Worm (Caenorhabditis elegans) whole organism, young adult: ENCODE data around the gene pas-6.

ENCODE experiments used
- B0035.1 ChIP-seq: sonication (generic microtip); optimal IDR thresholded peaks from 2 replicates; lab custom pipeline; 2016; ENCODE audit warnings: missing genetic modification characterization, mild to moderate bottlenecking, missing compliant biosample characterization, missing genotype, missing genetic modification reagents
- C06A6.2 ChIP-seq: fragments of 200-800 bp; sonication (Bioruptor generic); conservative IDR thresholded peaks from 2 replicates; pipeline ENCODE4 v1.3.6; 2022; ENCODE audit warnings: missing genetic modification characterization, missing compliant biosample characterization
- C17E4.6 ChIP-seq: fragments of 200-800 bp; sonication (Bioruptor generic); IDR thresholded peaks from 2 replicates; pipeline ENCODE4 v1.3.6; 2022; ENCODE audit warnings: missing genetic modification reagents, missing genetic modification characterization, missing compliant biosample characterization
- F10E7.11 ChIP-seq: sonication (generic microtip); optimal IDR thresholded peaks from 2 replicates; lab custom pipeline; 2017; ENCODE audit warnings: mild to moderate bottlenecking, missing genetic modification characterization, moderate library complexity, missing compliant biosample characterization
- F37B4.10 ChIP-seq: fragments of 200-800 bp; sonication (Bioruptor generic); IDR thresholded peaks from 2 replicates; pipeline ENCODE4 v1.3.6; 2022; ENCODE audit warnings: missing genetic modification characterization, missing compliant biosample characterization
- F52B5.7 ChIP-seq: sonication (generic microtip); optimal IDR thresholded peaks from 2 replicates; lab custom pipeline; 2016; ENCODE audit warnings: mild to moderate bottlenecking, missing genetic modification characterization, missing compliant biosample characterization
- T07F8.4 ChIP-seq: sonication (generic microtip); optimal IDR thresholded peaks from 2 replicates; lab custom pipeline; 2016; ENCODE audit warnings: mild to moderate bottlenecking, missing genetic modification characterization, moderate library complexity, missing compliant biosample characterization
- T26A5.8 ChIP-seq: sonication (generic microtip); optimal IDR thresholded peaks from 2 replicates; lab custom pipeline; 2016; ENCODE audit warnings: missing genetic modification characterization, missing compliant biosample characterization
- Y53F4B.3 ChIP-seq: fragments of 200-800 bp; sonication (Bioruptor generic); IDR thresholded peaks from 2 replicates; pipeline ENCODE4 v1.3.6; 2022; ENCODE audit warnings: missing genetic modification reagents, missing genetic modification characterization, missing compliant biosample characterization
- Y53G8AR.9 ChIP-seq: fragments of 200-800 bp; sonication (Bioruptor generic); conservative IDR thresholded peaks from 2 replicates; pipeline ENCODE4 v1.3.6; 2022; ENCODE audit warnings: missing genetic modification reagents, missing genetic modification characterization, missing compliant biosample characterization
- ZK185.1 ChIP-seq: sonication (generic microtip); optimal IDR thresholded peaks from 2 replicates; lab custom pipeline; 2016; ENCODE audit warnings: mild to moderate bottlenecking, missing genetic modification characterization, missing compliant biosample characterization; ENCODE audit not compliant: poor library complexity, severe bottlenecking
- aptf-2 ChIP-seq: fragments of 200-800 bp; sonication (Bioruptor generic); conservative IDR thresholded peaks from 2 replicates; pipeline ENCODE4 v1.3.6; 2022; ENCODE audit warnings: missing genetic modification reagents, missing genetic modification characterization, missing compliant biosample characterization
- aptf-3 ChIP-seq: fragments of 200-800 bp; sonication (Bioruptor generic); IDR thresholded peaks from 2 replicates; pipeline ENCODE4 v1.3.6; 2022; ENCODE audit warnings: missing genetic modification characterization, missing compliant biosample characterization
- atf-7 ChIP-seq: sonication (generic microtip); optimal IDR thresholded peaks from 2 replicates; lab custom pipeline; 2017; ENCODE audit warnings: mild to moderate bottlenecking, missing genetic modification characterization, missing compliant biosample characterization
- bed-1 ChIP-seq: fragments of 200-800 bp; sonication (Bioruptor generic); IDR thresholded peaks from 2 replicates; pipeline ENCODE4 v1.3.6; 2022; ENCODE audit warnings: missing genetic modification reagents, missing genetic modification characterization, missing compliant biosample characterization
- cebp-2 ChIP-seq: fragments of 200-800 bp; sonication (Bioruptor generic); IDR thresholded peaks from 2 replicates; pipeline ENCODE4 v1.3.6; 2022; ENCODE audit warnings: missing genetic modification characterization, missing compliant biosample characterization
- ceh-100 ChIP-seq: fragments of 200-800 bp; sonication (Bioruptor generic); IDR thresholded peaks from 2 replicates; pipeline ENCODE4 v1.3.6; 2022; ENCODE audit warnings: missing genetic modification reagents, missing genetic modification characterization, missing compliant biosample characterization
- ceh-40 ChIP-seq: fragments of 200-800 bp; sonication (Bioruptor generic); IDR thresholded peaks from 2 replicates; pipeline ENCODE4 v1.3.6; 2022; ENCODE audit warnings: missing genetic modification characterization, missing compliant biosample characterization
- chd-7 ChIP-seq: sonication (generic microtip); optimal IDR thresholded peaks from 2 replicates; lab custom pipeline; 2016; ENCODE audit warnings: mild to moderate bottlenecking, missing genetic modification characterization, moderate library complexity, missing compliant biosample characterization
- dpff-1 ChIP-seq: sonication (generic microtip); optimal IDR thresholded peaks from 2 replicates; lab custom pipeline; 2017; ENCODE audit warnings: mild to moderate bottlenecking, missing genetic modification characterization, missing compliant biosample characterization
- egl-18 ChIP-seq: fragments of 200-800 bp; sonication (Bioruptor generic); IDR thresholded peaks from 2 replicates; pipeline ENCODE4 v1.3.6; 2022; ENCODE audit warnings: missing genetic modification reagents, missing genetic modification characterization, missing compliant biosample characterization
- egrh-3 ChIP-seq: fragments of 200-800 bp; sonication (Bioruptor generic); IDR thresholded peaks from 2 replicates; pipeline ENCODE4 v1.3.6; 2022; ENCODE audit warnings: missing genetic modification reagents, missing genetic modification characterization, missing compliant biosample characterization
- gei-17 ChIP-seq: fragments of 200-800 bp; sonication (Bioruptor generic); optimal IDR thresholded peaks from 2 replicates; lab custom pipeline; 2018; ENCODE audit warnings: mild to moderate bottlenecking, missing genetic modification characterization, missing compliant biosample characterization
- him-1 ChIP-seq: sonication (generic microtip); optimal IDR thresholded peaks from 2 replicates; lab custom pipeline; 2016; ENCODE audit warnings: missing genotype, missing genetic modification reagents, missing genetic modification characterization, missing compliant biosample characterization
- hmg-20 ChIP-seq: fragments of 200-800 bp; sonication (Bioruptor generic); IDR thresholded peaks from 2 replicates; pipeline ENCODE4 v1.3.6; 2022; ENCODE audit warnings: missing genetic modification reagents, missing genetic modification characterization, missing compliant biosample characterization
- hsf-1 ChIP-seq: fragments of 200-800 bp; sonication (Bioruptor generic); IDR thresholded peaks from 2 replicates; pipeline ENCODE4 v1.3.6; 2022; ENCODE audit warnings: missing genetic modification reagents, missing genetic modification characterization, missing compliant biosample characterization
- let-526 ChIP-seq: fragments of 200-800 bp; sonication (Bioruptor generic); IDR thresholded peaks from 2 replicates; pipeline ENCODE4 v1.3.6; 2022; ENCODE audit warnings: missing genetic modification reagents, missing genetic modification characterization, missing compliant biosample characterization
- let-607 ChIP-seq, 2 experiments: fragments of 200-800 bp in 1 of 2; sonication (Bioruptor generic) in 1 of 2; sonication (generic microtip) in 1 of 2; optimal IDR thresholded peaks; 2 replicates each; lab custom pipeline; 2016 to 2018; ENCODE audit warnings: mild to moderate bottlenecking in 2 of 2, missing compliant biosample characterization in 2 of 2, missing genetic modification characterization in 2 of 2, moderate library complexity in 2 of 2, missing genotype in 1 of 2
- lin-26 ChIP-seq: fragments of 200-800 bp; sonication (Bioruptor generic); IDR thresholded peaks from 2 replicates; pipeline ENCODE4 v1.3.6; 2022; ENCODE audit warnings: missing genetic modification reagents, missing genetic modification characterization, missing compliant biosample characterization
- lin-35 ChIP-seq, 3 experiments: fragments of 150-350 bp in 2 of 3; sonication (generic microtip) in 1 of 3; optimal IDR thresholded peaks; 2 replicates each; lab custom pipeline; 2014 to 2018; ENCODE audit warnings: missing biosample characterization in 3 of 3, missing genetic modification characterization in 3 of 3, missing genetic modification reagents in 3 of 3
- madf-6 ChIP-seq: fragments of 200-800 bp; sonication (Bioruptor generic); IDR thresholded peaks from 2 replicates; pipeline ENCODE4 v1.3.6; 2022; ENCODE audit warnings: missing genetic modification reagents, missing genetic modification characterization, missing compliant biosample characterization
- mxl-1 ChIP-seq: sonication (generic microtip); optimal IDR thresholded peaks from 2 replicates; lab custom pipeline; 2016; ENCODE audit warnings: missing genetic modification characterization, missing compliant biosample characterization
- nfya-2 ChIP-seq: fragments of 200-800 bp; sonication (Bioruptor generic); IDR thresholded peaks from 2 replicates; pipeline ENCODE4 v1.3.6; 2022; ENCODE audit warnings: missing genetic modification reagents, missing genetic modification characterization, missing compliant biosample characterization
- nhr-179 ChIP-seq: sonication (generic microtip); optimal IDR thresholded peaks from 2 replicates; lab custom pipeline; 2016; ENCODE audit warnings: mild to moderate bottlenecking, missing genetic modification characterization, missing compliant biosample characterization
- nhr-27 ChIP-seq: fragments of 200-800 bp; sonication (Bioruptor generic); optimal IDR thresholded peaks from 2 replicates; lab custom pipeline; 2018; ENCODE audit warnings: mild to moderate bottlenecking, missing genetic modification characterization, moderate library complexity, missing compliant biosample characterization
- rcor-1 ChIP-seq: fragments of 200-800 bp; sonication (Bioruptor generic); IDR thresholded peaks from 2 replicates; pipeline ENCODE4 v1.3.6; 2022; ENCODE audit warnings: missing genetic modification reagents, missing genetic modification characterization, missing compliant biosample characterization
- rec-8 ChIP-seq, 2 experiments: sonication (generic microtip); optimal IDR thresholded peaks; 2 replicates each; lab custom pipeline; 2016; ENCODE audit warnings: mild to moderate bottlenecking in 2 of 2, missing genetic modification characterization in 2 of 2, missing genetic modification reagents in 2 of 2, missing genotype in 2 of 2, missing biosample characterization in 1 of 2, missing compliant biosample characterization in 1 of 2, moderate library complexity in 1 of 2
- sea-2 ChIP-seq: fragments of 200-800 bp; sonication (Bioruptor generic); IDR thresholded peaks from 2 replicates; pipeline ENCODE4 v1.3.6; 2022; ENCODE audit warnings: missing genetic modification characterization, missing compliant biosample characterization
- snpc-3.4 ChIP-seq: sonication (generic microtip); optimal IDR thresholded peaks from 2 replicates; lab custom pipeline; 2017; ENCODE audit warnings: missing genetic modification characterization, mild to moderate bottlenecking, missing compliant biosample characterization, antibody characterized with exemption, moderate library complexity, missing genotype, missing genetic modification reagents
- somi-1 ChIP-seq: fragments of 200-800 bp; sonication (Bioruptor generic); optimal IDR thresholded peaks from 2 replicates; lab custom pipeline; 2018; ENCODE audit warnings: mild to moderate bottlenecking, missing genetic modification characterization, missing compliant biosample characterization
- zim-3 ChIP-seq: sonication (generic microtip); optimal IDR thresholded peaks from 2 replicates; lab custom pipeline; 2017; ENCODE audit warnings: mild to moderate bottlenecking, missing genetic modification characterization, moderate library complexity, missing compliant biosample characterization
- ztf-22 ChIP-seq: fragments of 200-800 bp; sonication (Bioruptor generic); optimal IDR thresholded peaks from 2 replicates; lab custom pipeline; 2018; ENCODE audit warnings: mild to moderate bottlenecking, missing genetic modification characterization, moderate library complexity, missing compliant biosample characterization
- ztf-28 ChIP-seq: fragments of 200-800 bp; sonication (Bioruptor generic); IDR thresholded peaks from 2 replicates; pipeline ENCODE4 v1.3.6; 2022; ENCODE audit warnings: missing genetic modification reagents, missing genetic modification characterization, missing compliant biosample characterization
- ztf-6 ChIP-seq: fragments of 200-800 bp; sonication (Bioruptor generic); IDR thresholded peaks from 2 replicates; pipeline ENCODE4 v1.3.6; 2022; ENCODE audit warnings: missing genetic modification reagents, missing genetic modification characterization, missing compliant biosample characterization

The pas-6 gene

DNA sequence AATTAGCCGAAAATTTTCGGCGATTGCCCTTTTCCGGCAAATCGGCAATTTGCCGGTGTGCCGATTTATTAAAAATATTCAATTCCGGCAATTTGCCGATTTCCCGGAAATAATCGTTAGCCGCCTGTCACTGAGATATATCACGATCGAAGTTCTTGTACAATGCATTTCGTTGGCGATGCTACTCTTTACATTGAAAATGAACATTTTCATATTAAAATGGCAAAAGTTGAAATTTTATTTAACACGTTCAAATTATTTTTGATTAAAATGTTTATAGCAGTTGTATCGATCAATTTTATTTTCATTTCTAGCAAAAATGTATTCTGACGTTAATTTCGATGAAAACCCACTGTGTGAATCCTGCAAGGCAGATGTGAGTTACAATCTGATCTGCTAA is 30.6 kb upstream of the pas-6 start, which contains the start of gene M03E7.3:
Gene M03E7.3 (plus strand): TSS at position 301 of the 400 bp plus-strand sequence.
- TF ChIP-seq ztf-22 (GFP tag; lab: Kevin White, UChicago) (no peak), ZK185.1 (no peak), somi-1 (GFP tag; lab: Kevin White, UChicago) (no peak), F37B4.10 (GFP tag; lab: Robert Waterston, UW) (no peak), F10E7.11 (no peak), Y53F4B.3 (GFP tag; lab: Robert Waterston, UW) (no peak), cebp-2 (GFP tag; lab: Robert Waterston, UW) (no peak), hmg-20 (GFP tag; lab: Robert Waterston, UW) (no peak), T07F8.4 (no peak), egl-18 (GFP tag; lab: Robert Waterston, UW) (no peak), ztf-28 (GFP tag; lab: Robert Waterston, UW) (no peak), rec-8 (tag; optimal IDR thresholded peaks at IDR 0.05; lab: Kevin White, UChicago) (no peak), let-607 (tag; optimal IDR thresholded peaks at IDR 0.05; lab: Kevin White, UChicago) (no peak), aptf-3 (GFP tag; lab: Robert Waterston, UW) (no peak), mxl-1 (tag; lab: Kevin White, UChicago) (no peak), let-526 (GFP tag; lab: Robert Waterston, UW) (no peak), snpc-3.4 (tag; lab: Kevin White, UChicago) (no peak), T26A5.8 (no peak)

DNA sequence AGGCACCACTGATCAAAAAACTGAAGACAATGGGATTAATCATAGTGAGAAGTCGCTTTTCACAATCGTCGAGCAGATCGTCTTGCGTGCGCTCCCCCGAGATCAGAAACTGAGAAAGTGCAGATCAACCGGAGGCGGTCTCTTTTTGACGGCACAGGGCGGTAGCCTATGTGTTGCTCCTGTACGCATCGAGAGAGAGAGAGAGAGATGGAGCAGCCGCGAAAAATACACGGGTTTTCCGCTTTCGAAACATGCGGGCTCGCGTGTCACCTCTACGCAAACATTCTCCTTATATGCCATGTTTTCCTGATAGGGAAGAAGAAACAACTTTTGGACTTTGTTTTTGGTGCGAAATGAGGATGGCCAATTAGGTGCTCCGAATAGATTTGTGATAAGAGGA is 29.0 kb upstream of the pas-6 start, which contains the start of gene lrpc-1:
Gene lrpc-1 (minus strand): TSS at position 101 of the 400 bp plus-strand sequence.
- TF ChIP-seq Y53F4B.3 (GFP tag; lab: Robert Waterston, UW) (no peak), hmg-20 (GFP tag; lab: Robert Waterston, UW) (no peak), bed-1 (GFP tag; lab: Robert Waterston, UW) (no peak), nhr-179 (tag; lab: Kevin White, UChicago) (no peak), lin-26 (no peak), lin-35 (GFP tag; optimal IDR thresholded peaks at IDR 0.05; lab: Kevin White, UChicago) (no peak), nfya-2 (GFP tag; lab: Robert Waterston, UW) (no peak), hsf-1 (no peak), mxl-1 (tag; lab: Kevin White, UChicago) (no peak), C17E4.6 (GFP tag; lab: Robert Waterston, UW) (no peak), gei-17 (GFP tag; lab: Kevin White, UChicago) (no peak), nhr-27 (tag; lab: Kevin White, UChicago) (no peak), ceh-100 (GFP tag; lab: Robert Waterston, UW) (no peak), madf-6 (no peak), let-607 (tag; optimal IDR thresholded peaks at IDR 0.05; lab: Kevin White, UChicago) (no peak)
- TF ChIP-seq, all 124 proteins: peak for 0

ce11 chrV:5610186-5610585 is 26.0 kb upstream of the pas-6 start:
- TF ChIP-seq him-1 (tag; lab: Kevin White, UChicago) (no peak), hmg-20 (GFP tag; lab: Robert Waterston, UW) (no peak), chd-7 (tag; lab: Kevin White, UChicago) (no peak), rcor-1 (GFP tag; lab: Robert Waterston, UW) (no peak), sea-2 (GFP tag; lab: Robert Waterston, UW) (no peak), egrh-3 (no peak), atf-7 (tag; lab: Kevin White, UChicago) (no peak), C06A6.2 (GFP tag; lab: Robert Waterston, UW) (no peak), ceh-40 (GFP tag; lab: Robert Waterston, UW) (no peak), B0035.1 (no peak), ztf-6 (GFP tag; lab: Robert Waterston, UW) (no peak), F52B5.7 (tag; lab: Kevin White, UChicago) (no peak), dpff-1 (tag; lab: Kevin White, UChicago) (no peak), Y53G8AR.9 (GFP tag; lab: Robert Waterston, UW) (no peak), aptf-2 (no peak), nhr-27 (tag; lab: Kevin White, UChicago) (no peak), zim-3 (tag; lab: Kevin White, UChicago) (no peak)
